Worm (Caenorhabditis elegans): ENCODE measurements around the gene dgk-1.

DNA sequence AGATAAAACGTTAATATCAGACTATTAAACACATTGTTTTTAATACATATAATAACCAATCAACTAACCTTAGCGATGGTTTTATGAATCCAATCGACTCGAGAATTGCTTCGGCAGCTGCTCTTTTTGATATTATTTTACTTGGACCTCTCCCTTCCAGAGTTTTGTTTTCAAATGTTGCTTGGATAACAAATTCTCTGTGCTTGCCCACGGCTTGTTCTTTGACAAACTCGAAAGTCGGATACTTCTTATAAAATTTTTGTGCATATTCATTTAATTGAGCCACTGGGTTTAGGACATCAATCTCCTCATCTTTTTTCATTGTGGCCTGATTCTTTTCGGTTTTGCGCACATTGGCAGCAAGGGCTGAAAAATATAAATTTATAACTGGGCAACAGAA is 33.8 kb upstream of the dgk-1 start, which contains the start of gene F55A4.3:
- TF ChIP-seq dao-5 (tag; optimal IDR thresholded peaks at IDR 0.05): no peak
- no peak for TF ChIP-seq him-1 (tag; optimal IDR thresholded peaks at IDR 0.05)
